Worm (Caenorhabditis elegans) whole organism, L4/young adult: ENCODE data around the gene ZK899.3.
"Not testable (repeated sequence)": the region's sequence is repeated elsewhere in the genome, so short reads cannot be mapped to it uniquely, and the experiment has no call there.

Experiments
- W03F9.2 ChIP-seq: fragments of 150-350 bp; optimal IDR thresholded peaks from 2 replicates; lab custom pipeline; 2014; ENCODE audit warnings: missing biosample characterization, missing genetic modification characterization
- him-1 ChIP-seq: sonication (generic microtip); optimal IDR thresholded peaks from 2 replicates; lab custom pipeline; 2016; ENCODE audit warnings: missing genotype, missing genetic modification reagents, missing genetic modification characterization, missing compliant biosample characterization

DNA sequence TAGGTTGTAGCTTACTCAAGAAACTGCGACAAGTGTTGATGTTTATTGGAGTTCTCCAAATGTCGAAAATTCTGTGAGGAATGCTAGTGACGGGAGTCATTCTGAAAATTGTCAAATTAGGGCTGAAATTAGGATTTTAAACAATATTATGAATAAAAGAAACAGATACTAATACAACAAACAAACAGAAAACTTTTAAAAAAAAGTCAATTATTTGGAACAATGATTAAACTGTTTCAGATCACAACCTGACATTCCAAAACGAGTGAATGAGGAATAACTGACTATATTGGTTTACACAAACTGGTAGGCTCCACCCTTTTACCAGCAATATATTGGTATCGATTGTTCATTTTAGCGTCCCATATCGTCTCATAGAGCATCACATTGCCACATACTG, 7.9 kb downstream of the ZK899.3 start, which contains the start of gene ZK899.5:
- not testable (repeated sequence) for TF ChIP-seq him-1, W03F9.2 (tag; lab: Kevin White, UChicago)
